Worm (Caenorhabditis elegans) whole organism, L1 larva: ENCODE results near the gene ant-1.4.

Experiments used
- ama-1 ChIP-seq: fragments of 150-350 bp; optimal IDR thresholded peaks from 2 replicates; lab custom pipeline; 2014
- lir-3 ChIP-seq: sonication (generic microtip); optimal IDR thresholded peaks from 2 replicates; lab custom pipeline; 2016; ENCODE audit warnings: mild to moderate bottlenecking, missing genetic modification characterization, moderate library complexity, missing compliant biosample characterization; ENCODE audit not compliant: poor library complexity
- mdl-1 ChIP-seq, 2 experiments: fragments of 150-350 bp; optimal IDR thresholded peaks; 2 replicates each; lab custom pipeline; 2014 to 2017; ENCODE audit warnings: missing biosample characterization in 2 of 2, missing genetic modification characterization in 2 of 2, inconsistent platforms in 1 of 2
- nhr-12 ChIP-seq: sonication (generic microtip); optimal IDR thresholded peaks from 2 replicates; lab custom pipeline; 2017; ENCODE audit warnings: missing biosample characterization, missing genetic modification characterization
- nhr-19 ChIP-seq: fragments of 200-800 bp; sonication (Bioruptor generic); conservative IDR thresholded peaks from 2 replicates; pipeline ENCODE4 v1.3.6; 2022; ENCODE audit warnings: missing genetic modification characterization, missing compliant biosample characterization
- snpc-4 ChIP-seq: fragments of 150-350 bp; optimal IDR thresholded peaks from 2 replicates; lab custom pipeline; 2014; ENCODE audit warnings: missing biosample characterization, missing genetic modification characterization
- tbx-2 ChIP-seq: sonication (generic microtip); optimal IDR thresholded peaks from 2 replicates; lab custom pipeline; 2016; ENCODE audit warnings: missing genetic modification characterization, missing compliant biosample characterization
- unc-62 ChIP-seq: fragments of 150-350 bp; optimal IDR thresholded peaks from 2 replicates; lab custom pipeline; 2014; ENCODE audit warnings: missing biosample characterization, missing genetic modification reagents, missing genetic modification characterization

DNA sequence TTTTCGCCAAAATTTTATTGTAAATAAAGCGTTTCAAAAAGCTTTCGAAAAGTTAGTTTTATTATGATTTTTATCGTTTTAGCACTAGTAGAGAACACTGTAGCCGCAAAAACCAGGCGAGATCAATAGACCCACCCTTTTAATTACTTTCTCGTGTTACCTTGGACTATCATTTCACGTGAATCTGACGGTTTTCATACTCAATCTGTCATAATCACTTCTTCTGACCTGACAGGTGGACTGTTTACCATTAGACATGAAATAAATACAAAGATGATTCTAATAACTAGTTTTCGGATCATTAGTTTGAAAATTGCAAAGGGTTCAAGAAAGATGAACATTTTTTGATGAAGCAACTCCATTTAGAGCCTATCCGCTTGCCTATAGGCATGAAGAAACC, 3.0 kb upstream of the ant-1.4 start:
- TF ChIP-seq nhr-12 (tag; lab: Kevin White, UChicago) = no peak
- no peak for TF ChIP-seq ama-1
- TF ChIP-seq unc-62 = no peak
- TF ChIP-seq tbx-2 = peak; percentile 57
- TF ChIP-seq nhr-19 (GFP tag; lab: Robert Waterston, UW) = peak; percentile 40
- TF ChIP-seq lir-3 (tag; lab: Kevin White, UChicago) = no peak
- peak in 1 of 2 experiments; percentile 57 for TF ChIP-seq mdl-1 (tag; optimal IDR thresholded peaks at IDR 0.05; lab: Kevin White, UChicago)
- no peak for TF ChIP-seq snpc-4 (tag; lab: Kevin White, UChicago)
